Worm (Caenorhabditis elegans) whole organism, young adult: ENCODE measurements around the gene Y39A1A.27.

Source experiments
- B0035.1 ChIP-seq: sonication (generic microtip); optimal IDR thresholded peaks from 2 replicates; lab custom pipeline; 2016; ENCODE audit warnings: missing genetic modification characterization, mild to moderate bottlenecking, missing compliant biosample characterization, missing genotype, missing genetic modification reagents
- C06A6.2 ChIP-seq: fragments of 200-800 bp; sonication (Bioruptor generic); conservative IDR thresholded peaks from 2 replicates; pipeline ENCODE4 v1.3.6; 2022; ENCODE audit warnings: missing genetic modification characterization, missing compliant biosample characterization
- F22D6.2 ChIP-seq: sonication (generic microtip); optimal IDR thresholded peaks from 2 replicates; lab custom pipeline; 2016; ENCODE audit warnings: mild to moderate bottlenecking, missing genetic modification characterization, missing compliant biosample characterization
- F33H1.4 ChIP-seq: fragments of 200-800 bp; sonication (Bioruptor generic); IDR thresholded peaks from 2 replicates; pipeline ENCODE4 v1.3.6; 2022; ENCODE audit warnings: missing genetic modification reagents, missing genetic modification characterization, missing compliant biosample characterization
- F39B2.1 ChIP-seq: fragments of 200-800 bp; sonication (Bioruptor generic); IDR thresholded peaks from 2 replicates; pipeline ENCODE4 v1.3.6; 2022; ENCODE audit warnings: missing genetic modification reagents, missing genetic modification characterization, missing compliant biosample characterization
- K12H6.12 ChIP-seq: fragments of 200-800 bp; sonication (Bioruptor generic); optimal IDR thresholded peaks from 2 replicates; lab custom pipeline; 2018; ENCODE audit warnings: mild to moderate bottlenecking, missing genetic modification characterization, missing compliant biosample characterization
- T26A5.8 ChIP-seq: sonication (generic microtip); optimal IDR thresholded peaks from 2 replicates; lab custom pipeline; 2016; ENCODE audit warnings: missing genetic modification characterization, missing compliant biosample characterization
- Y56A3A.18 ChIP-seq: fragments of 200-800 bp; sonication (Bioruptor generic); IDR thresholded peaks from 2 replicates; pipeline ENCODE4 v1.3.6; 2022; ENCODE audit warnings: missing genetic modification reagents, missing genetic modification characterization, missing compliant biosample characterization
- Y67H2A.10 ChIP-seq: fragments of 200-800 bp; sonication (Bioruptor generic); conservative IDR thresholded peaks from 2 replicates; pipeline ENCODE4 v1.3.6; 2022; ENCODE audit warnings: missing genetic modification reagents, missing genetic modification characterization, missing compliant biosample characterization
- ZK185.1 ChIP-seq: sonication (generic microtip); optimal IDR thresholded peaks from 2 replicates; lab custom pipeline; 2016; ENCODE audit warnings: mild to moderate bottlenecking, missing genetic modification characterization, missing compliant biosample characterization; ENCODE audit not compliant: poor library complexity, severe bottlenecking
- aptf-2 ChIP-seq: fragments of 200-800 bp; sonication (Bioruptor generic); conservative IDR thresholded peaks from 2 replicates; pipeline ENCODE4 v1.3.6; 2022; ENCODE audit warnings: missing genetic modification reagents, missing genetic modification characterization, missing compliant biosample characterization
- attf-5 ChIP-seq: fragments of 200-800 bp; sonication (Bioruptor generic); optimal IDR thresholded peaks from 2 replicates; lab custom pipeline; 2018; ENCODE audit warnings: mild to moderate bottlenecking, missing genetic modification characterization, missing compliant biosample characterization
- attf-6 ChIP-seq: fragments of 200-800 bp; sonication (Bioruptor generic); IDR thresholded peaks from 2 replicates; pipeline ENCODE4 v1.3.6; 2022; ENCODE audit warnings: missing genetic modification reagents, missing genetic modification characterization, missing compliant biosample characterization
- chd-7 ChIP-seq: sonication (generic microtip); optimal IDR thresholded peaks from 2 replicates; lab custom pipeline; 2016; ENCODE audit warnings: mild to moderate bottlenecking, missing genetic modification characterization, moderate library complexity, missing compliant biosample characterization
- egl-18 ChIP-seq: fragments of 200-800 bp; sonication (Bioruptor generic); IDR thresholded peaks from 2 replicates; pipeline ENCODE4 v1.3.6; 2022; ENCODE audit warnings: missing genetic modification reagents, missing genetic modification characterization, missing compliant biosample characterization
- egrh-3 ChIP-seq: fragments of 200-800 bp; sonication (Bioruptor generic); IDR thresholded peaks from 2 replicates; pipeline ENCODE4 v1.3.6; 2022; ENCODE audit warnings: missing genetic modification reagents, missing genetic modification characterization, missing compliant biosample characterization
- ets-4 ChIP-seq: fragments of 200-800 bp; sonication (Bioruptor generic); optimal IDR thresholded peaks from 2 replicates; lab custom pipeline; 2018; ENCODE audit warnings: mild to moderate bottlenecking, missing genetic modification characterization, missing compliant biosample characterization
- gei-17 ChIP-seq: fragments of 200-800 bp; sonication (Bioruptor generic); optimal IDR thresholded peaks from 2 replicates; lab custom pipeline; 2018; ENCODE audit warnings: mild to moderate bottlenecking, missing genetic modification characterization, missing compliant biosample characterization
- him-1 ChIP-seq: sonication (generic microtip); optimal IDR thresholded peaks from 2 replicates; lab custom pipeline; 2016; ENCODE audit warnings: missing genotype, missing genetic modification reagents, missing genetic modification characterization, missing compliant biosample characterization
- hmg-1.2 ChIP-seq: fragments of 200-800 bp; sonication (Bioruptor generic); IDR thresholded peaks from 2 replicates; pipeline ENCODE4 v1.3.6; 2022; ENCODE audit warnings: missing genetic modification reagents, missing genetic modification characterization, missing compliant biosample characterization
- hsf-1 ChIP-seq: fragments of 200-800 bp; sonication (Bioruptor generic); IDR thresholded peaks from 2 replicates; pipeline ENCODE4 v1.3.6; 2022; ENCODE audit warnings: missing genetic modification reagents, missing genetic modification characterization, missing compliant biosample characterization
- lag-1 ChIP-seq: fragments of 200-800 bp; sonication (Bioruptor generic); IDR thresholded peaks from 2 replicates; pipeline ENCODE4 v1.3.6; 2022; ENCODE audit warnings: missing genetic modification reagents, missing genetic modification characterization, missing compliant biosample characterization
- let-607 ChIP-seq, 2 experiments: fragments of 200-800 bp in 1 of 2; sonication (Bioruptor generic) in 1 of 2; sonication (generic microtip) in 1 of 2; optimal IDR thresholded peaks; 2 replicates each; lab custom pipeline; 2016 to 2018; ENCODE audit warnings: mild to moderate bottlenecking in 2 of 2, missing compliant biosample characterization in 2 of 2, missing genetic modification characterization in 2 of 2, moderate library complexity in 2 of 2, missing genotype in 1 of 2
- lin-35 ChIP-seq, 3 experiments: fragments of 150-350 bp in 2 of 3; sonication (generic microtip) in 1 of 3; optimal IDR thresholded peaks; 2 replicates each; lab custom pipeline; 2014 to 2018; ENCODE audit warnings: missing biosample characterization in 3 of 3, missing genetic modification characterization in 3 of 3, missing genetic modification reagents in 3 of 3
- lin-40 ChIP-seq: sonication (generic microtip); optimal IDR thresholded peaks from 2 replicates; lab custom pipeline; 2016; ENCODE audit warnings: missing genetic modification characterization, mild to moderate bottlenecking, missing compliant biosample characterization, missing genotype, missing genetic modification reagents
- lir-1 ChIP-seq: fragments of 200-800 bp; sonication (Bioruptor generic); conservative IDR thresholded peaks from 2 replicates; pipeline ENCODE4 v1.3.6; 2022; ENCODE audit warnings: missing genetic modification reagents, missing genetic modification characterization, missing compliant biosample characterization
- lsy-27 ChIP-seq: sonication (generic microtip); optimal IDR thresholded peaks from 2 replicates; lab custom pipeline; 2017; ENCODE audit warnings: missing genetic modification characterization, mild to moderate bottlenecking, missing compliant biosample characterization, antibody characterized with exemption, missing genotype, borderline replicate concordance; ENCODE audit not compliant: insufficient read depth
- mcd-1 ChIP-seq: fragments of 200-800 bp; sonication (Bioruptor generic); IDR thresholded peaks from 2 replicates; pipeline ENCODE4 v1.3.6; 2022; ENCODE audit warnings: missing genetic modification reagents, missing genetic modification characterization, missing compliant biosample characterization
- mel-28 ChIP-seq: sonication (generic microtip); optimal IDR thresholded peaks from 2 replicates; lab custom pipeline; 2016; ENCODE audit warnings: borderline replicate concordance, mild to moderate bottlenecking, missing genetic modification characterization, missing compliant biosample characterization
- nfya-1 ChIP-seq: sonication (generic microtip); optimal IDR thresholded peaks from 2 replicates; lab custom pipeline; 2017; ENCODE audit warnings: antibody characterized with exemption, missing compliant biosample characterization, missing genetic modification characterization, borderline replicate concordance; ENCODE audit not compliant: insufficient read depth
- nfyb-1 ChIP-seq: fragments of 200-800 bp; sonication (Bioruptor generic); IDR thresholded peaks from 2 replicates; pipeline ENCODE4 v1.3.6; 2022; ENCODE audit warnings: missing genetic modification reagents, missing genetic modification characterization, missing compliant biosample characterization
- nhr-120 ChIP-seq: fragments of 200-800 bp; sonication (Bioruptor generic); IDR thresholded peaks from 2 replicates; pipeline ENCODE4 v1.3.6; 2022; ENCODE audit warnings: missing genetic modification characterization, missing compliant biosample characterization
- nhr-80 ChIP-seq: sonication (generic microtip); optimal IDR thresholded peaks from 2 replicates; lab custom pipeline; 2016; ENCODE audit warnings: missing genetic modification characterization, missing compliant biosample characterization
- nhr-90 ChIP-seq: sonication (generic microtip); optimal IDR thresholded peaks from 2 replicates; lab custom pipeline; 2016; ENCODE audit warnings: missing genotype, mild to moderate bottlenecking, missing genetic modification characterization, missing compliant biosample characterization
- rec-8 ChIP-seq, 2 experiments: sonication (generic microtip); optimal IDR thresholded peaks; 2 replicates each; lab custom pipeline; 2016; ENCODE audit warnings: mild to moderate bottlenecking in 2 of 2, missing genetic modification characterization in 2 of 2, missing genetic modification reagents in 2 of 2, missing genotype in 2 of 2, missing biosample characterization in 1 of 2, missing compliant biosample characterization in 1 of 2, moderate library complexity in 1 of 2
- repo-1 ChIP-seq: sonication (generic microtip); optimal IDR thresholded peaks from 2 replicates; lab custom pipeline; 2017; ENCODE audit warnings: mild to moderate bottlenecking, missing genetic modification characterization, missing compliant biosample characterization
- sea-2 ChIP-seq: fragments of 200-800 bp; sonication (Bioruptor generic); IDR thresholded peaks from 2 replicates; pipeline ENCODE4 v1.3.6; 2022; ENCODE audit warnings: missing genetic modification characterization, missing compliant biosample characterization
- snpc-4 ChIP-seq, 5 experiments: fragments of 150-350 bp in 1 of 5; sonication (generic microtip) in 4 of 5; optimal IDR thresholded peaks; 2 replicates each; lab custom pipeline; 2014 to 2018; ENCODE audit warnings: missing genetic modification characterization in 5 of 5, missing biosample characterization in 3 of 5, antibody characterized with exemption in 2 of 5, mild to moderate bottlenecking in 2 of 5, missing compliant biosample characterization in 2 of 5, missing genotype in 2 of 5, moderate library complexity in 2 of 5, missing genetic modification reagents in 1 of 5
- sptf-2 ChIP-seq: fragments of 200-800 bp; sonication (Bioruptor generic); optimal IDR thresholded peaks from 2 replicates; lab custom pipeline; 2018; ENCODE audit warnings: mild to moderate bottlenecking, missing genetic modification characterization, missing compliant biosample characterization
- tbp1 ChIP-seq: fragments of 200-800 bp; sonication (Bioruptor generic); optimal IDR thresholded peaks from 2 replicates; lab custom pipeline; 2018; ENCODE audit warnings: mild to moderate bottlenecking, missing genetic modification characterization, missing compliant biosample characterization
- unc-130 ChIP-seq: sonication (generic microtip); optimal IDR thresholded peaks from 2 replicates; lab custom pipeline; 2016; ENCODE audit warnings: missing genetic modification reagents, missing genetic modification characterization, missing compliant biosample characterization
- zim-3 ChIP-seq: sonication (generic microtip); optimal IDR thresholded peaks from 2 replicates; lab custom pipeline; 2017; ENCODE audit warnings: mild to moderate bottlenecking, missing genetic modification characterization, moderate library complexity, missing compliant biosample characterization

The Y39A1A.27 gene

ce11 chrIII:10624564-10624963 lies 14.2 kb upstream of the Y39A1A.27 start (continued):
- TF ChIP-seq unc-130 (peak; percentile 26), C06A6.2 (no peak), nhr-120 (GFP tag; lab: Robert Waterston, UW) (no peak), tbp1 (GFP tag; lab: Kevin White, UChicago) (peak; percentile 99), repo-1 (peak; percentile 18), lag-1 (GFP tag; lab: Robert Waterston, UW) (no peak), Y67H2A.10 (GFP tag; lab: Robert Waterston, UW) (no peak), chd-7 (peak; percentile 51), ZK185.1 (peak; percentile 85), hsf-1 (GFP tag; lab: Robert Waterston, UW) (peak; percentile 53; the same call in 1 of the 2 replicates), zim-3 (tag; lab: Kevin White, UChicago) (peak; percentile 70), Y56A3A.18 (GFP tag; lab: Robert Waterston, UW) (0 out of 2 replicates have a peak, but pooled peaks have one; percentile 21), lir-1 (GFP tag; lab: Robert Waterston, UW) (peak; percentile 68), aptf-2 (GFP tag; lab: Robert Waterston, UW) (no peak), mel-28 (peak; percentile 49), egl-18 (no peak)

ce11 chrIII:10628360-10628759 lies 10.4 kb upstream of the Y39A1A.27 start:
- TF ChIP-seq attf-6 (GFP tag; lab: Robert Waterston, UW) (no peak), nfya-1 (tag; lab: Kevin White, UChicago) (no peak), F39B2.1 (GFP tag; lab: Robert Waterston, UW) (no peak), lin-40 (tag; lab: Kevin White, UChicago) (peak; percentile 32), mcd-1 (peak; percentile 24; the same call in 1 of the 2 replicates), hmg-1.2 (GFP tag; lab: Robert Waterston, UW) (peak; percentile 99), tbp1 (GFP tag; lab: Kevin White, UChicago) (peak; percentile 9), F33H1.4 (peak; percentile 14; the same call in 1 of the 2 replicates), nhr-80 (tag; lab: Kevin White, UChicago) (no peak), let-607 (tag; optimal IDR thresholded peaks at IDR 0.05; lab: Kevin White, UChicago) (peak in 1 of 2 experiments; percentile 1), snpc-4 (GFP tag; optimal IDR thresholded peaks at IDR 0.05; lab: Kevin White, UChicago) (no peak), snpc-4 (tag; optimal IDR thresholded peaks at IDR 0.05; lab: Kevin White, UChicago) (peak in 1 of 4 experiments; percentile 18), nfyb-1 (GFP tag; lab: Robert Waterston, UW) (0 out of 2 replicates have a peak, but pooled peaks have one; percentile 34), attf-5 (peak; percentile 24)

DNA sequence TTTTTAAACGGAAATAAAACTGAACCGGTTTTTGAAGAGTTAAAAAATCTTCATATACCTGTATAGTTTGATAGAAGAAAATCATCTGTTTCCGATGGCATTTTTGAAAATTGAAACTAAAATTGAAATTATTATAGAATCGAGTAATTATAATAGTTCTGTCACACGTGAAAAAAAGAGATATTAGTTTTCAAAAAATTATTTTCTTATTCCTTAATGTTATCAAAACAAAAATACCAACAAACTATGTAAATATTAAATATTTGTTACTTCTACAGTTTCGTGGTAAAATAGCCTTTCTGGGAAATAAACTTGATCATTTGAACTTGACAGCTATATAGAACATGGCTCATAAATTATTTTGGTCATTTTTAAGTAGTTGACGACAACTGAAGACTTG lies 9.7 kb upstream of the Y39A1A.27 start, which contains the start of gene swt-4:
Gene swt-4, minus strand, starts transcription at position 101 of the 400 bp plus-strand sequence.
- TF ChIP-seq ets-4 (GFP tag; lab: Kevin White, UChicago) = no peak
- no peak for TF ChIP-seq nfya-1 (tag; lab: Kevin White, UChicago)
- TF ChIP-seq nhr-80 (tag; lab: Kevin White, UChicago) = no peak
- TF ChIP-seq gei-17 (GFP tag; lab: Kevin White, UChicago) = no peak

ce11 chrIII:10629795-10630194 lies 9.0 kb upstream of the Y39A1A.27 start:
- no peak for TF ChIP-seq zim-3 (tag; lab: Kevin White, UChicago)
- no peak for TF ChIP-seq egrh-3
- TF ChIP-seq rec-8 (tag; optimal IDR thresholded peaks at IDR 0.05; lab: Kevin White, UChicago) = no peak
- no peak for TF ChIP-seq lin-35 (GFP tag; optimal IDR thresholded peaks at IDR 0.05; lab: Kevin White, UChicago)
- TF ChIP-seq nhr-90 (tag; lab: Kevin White, UChicago) = no peak
- no peak for TF ChIP-seq K12H6.12 (tag; lab: Kevin White, UChicago)
- no peak for TF ChIP-seq him-1 (tag; lab: Kevin White, UChicago)
- TF ChIP-seq sea-2 (GFP tag; lab: Robert Waterston, UW) = no peak
- no peak for TF ChIP-seq F22D6.2
- no peak for TF ChIP-seq sptf-2 (GFP tag; lab: Kevin White, UChicago)
- no peak for TF ChIP-seq lsy-27 (tag; lab: Kevin White, UChicago)
- no peak for TF ChIP-seq T26A5.8 (tag; lab: Kevin White, UChicago)
- no peak for TF ChIP-seq B0035.1
